Fruit fly (Drosophila melanogaster) whole organism, embryonic: Measurements from ENCODE around the gene dhd.

ENCODE experiments used
- CG10366 ChIP-seq: fragments of 200-800 bp; sonication (Bioruptor generic); IDR thresholded peaks from 2 replicates; pipeline ENCODE4 v1.3.6; 2022; ENCODE audit warnings: missing biosample characterization, missing genetic modification characterization
- CG10431 ChIP-seq: fragments of 200-800 bp; sonication (Bioruptor generic); optimal IDR thresholded peaks from 3 replicates; lab custom pipeline; 2018; ENCODE audit warnings: missing biosample characterization, mild to moderate bottlenecking, missing genetic modification characterization
- CG12071 ChIP-seq: fragments of 200-800 bp; sonication (Bioruptor generic); optimal IDR thresholded peaks from 3 replicates; lab custom pipeline; 2018; ENCODE audit warnings: missing biosample characterization, mild to moderate bottlenecking, missing genetic modification characterization
- CG17186 ChIP-seq: fragments of 200-800 bp; sonication (Bioruptor generic); optimal IDR thresholded peaks from 3 replicates; lab custom pipeline; 2017; ENCODE audit warnings: missing biosample characterization, missing genetic modification reagents, missing genetic modification characterization
- CG17568 ChIP-seq: fragments of 200-800 bp; sonication (Bioruptor generic); optimal IDR thresholded peaks from 2 replicates; lab custom pipeline; 2018; ENCODE audit warnings: missing biosample characterization, mild to moderate bottlenecking, missing genetic modification characterization, moderate library complexity
- CG1792 ChIP-seq: fragments of 200-800 bp; sonication (Bioruptor generic); optimal IDR thresholded peaks from 2 replicates; lab custom pipeline; 2016; ENCODE audit warnings: missing biosample characterization, missing genetic modification characterization
- CG2116 ChIP-seq: fragments of 200-800 bp; sonication (Bioruptor generic); optimal IDR thresholded peaks from 3 replicates; lab custom pipeline; 2018; ENCODE audit warnings: missing biosample characterization, mild to moderate bottlenecking, missing genetic modification characterization
- CG2120 ChIP-seq: fragments of 200-800 bp; sonication (Bioruptor generic); optimal IDR thresholded peaks from 3 replicates; lab custom pipeline; 2016; ENCODE audit warnings: missing biosample characterization, missing genetic modification characterization
- CG31365 ChIP-seq: fragments of 200-800 bp; sonication (Bioruptor generic); optimal IDR thresholded peaks from 2 replicates; lab custom pipeline; 2018; ENCODE audit warnings: missing biosample characterization, mild to moderate bottlenecking, missing genetic modification characterization
- CG3995 ChIP-seq: fragments of 200-800 bp; sonication (Bioruptor generic); optimal IDR thresholded peaks from 3 replicates; lab custom pipeline; 2016; ENCODE audit warnings: missing biosample characterization, missing genetic modification characterization
- CG5245 ChIP-seq: fragments of 200-800 bp; sonication (Bioruptor generic); optimal IDR thresholded peaks from 3 replicates; lab custom pipeline; 2016; ENCODE audit warnings: missing biosample characterization, missing genetic modification characterization
- CG6175 ChIP-seq: fragments of 200-800 bp; sonication (Bioruptor generic); IDR thresholded peaks from 3 replicates; pipeline ENCODE4 v1.3.6; 2022; ENCODE audit warnings: missing biosample characterization, missing genetic modification characterization
- CG7271 ChIP-seq: fragments of 200-800 bp; sonication (Bioruptor generic); optimal IDR thresholded peaks from 2 replicates; lab custom pipeline; 2018; ENCODE audit warnings: missing biosample characterization, mild to moderate bottlenecking, missing genetic modification characterization, moderate library complexity
- CG8765 ChIP-seq: fragments of 200-800 bp; sonication (Bioruptor generic); IDR thresholded peaks from 2 replicates; pipeline ENCODE4 v1.3.6; 2022; ENCODE audit warnings: missing biosample characterization, missing genetic modification characterization
- CkIIα-i1 ChIP-seq: fragments of 200-800 bp; sonication (Bioruptor generic); IDR thresholded peaks from 2 replicates; pipeline ENCODE4 v1.3.6; 2022; ENCODE audit warnings: missing biosample characterization, missing genetic modification characterization
- D ChIP-seq, 2 experiments: fragments of 200-800 bp in 1 of 2; fragments of >200 bp in 1 of 2; sonication (Bioruptor generic) in 1 of 2; optimal IDR thresholded peaks; 2 replicates in 1 of 2; 3 replicates in 1 of 2; lab custom pipeline; 2017; ENCODE audit warnings: mild to moderate bottlenecking in 1 of 2, missing biosample characterization in 1 of 2, missing genetic modification characterization in 1 of 2, missing genetic modification reagents in 1 of 2
- Dll ChIP-seq: fragments of 200-800 bp; sonication (Bioruptor generic); IDR thresholded peaks from 4 replicates; pipeline ENCODE4 v1.3.6; 2022; ENCODE audit warnings: missing biosample characterization, missing genetic modification characterization; ENCODE audit not compliant: partially characterized antibody
- Drgx ChIP-seq: fragments of 200-800 bp; sonication (Bioruptor generic); IDR thresholded peaks from 2 replicates; pipeline ENCODE4 v1.3.6; 2022; ENCODE audit warnings: missing biosample characterization, missing genetic modification characterization
- Ets65A ChIP-seq: fragments of 200-800 bp; sonication (Bioruptor generic); peaks from one replicate; lab custom pipeline; 2016; ENCODE audit warnings: missing biosample characterization, missing genetic modification characterization
- Ets97D ChIP-seq: fragments of 200-800 bp; sonication (Bioruptor generic); optimal IDR thresholded peaks from 3 replicates; lab custom pipeline; 2016; ENCODE audit warnings: missing biosample characterization, missing genetic modification characterization
- Hand ChIP-seq: fragments of 200-800 bp; sonication (Bioruptor generic); optimal IDR thresholded peaks from 2 replicates; lab custom pipeline; 2017; ENCODE audit warnings: mild to moderate bottlenecking, missing biosample characterization, missing genetic modification reagents, missing genetic modification characterization
- MESR4 ChIP-seq: fragments of 200-800 bp; sonication (Bioruptor generic); optimal IDR thresholded peaks from 2 replicates; lab custom pipeline; 2018; ENCODE audit warnings: missing biosample characterization, mild to moderate bottlenecking, missing genetic modification characterization, moderate library complexity
- Scr ChIP-seq: fragments of 200-800 bp; sonication (Bioruptor generic); IDR thresholded peaks from 2 replicates; pipeline ENCODE4 v1.3.6; 2022; ENCODE audit warnings: missing biosample characterization, missing genetic modification characterization; ENCODE audit not compliant: partially characterized antibody
- Stat92E ChIP-seq, 3 experiments: fragments of >200 bp in 2 of 3; fragments of 200-800 bp in 1 of 3; sonication (Bioruptor generic) in 1 of 3; optimal IDR thresholded peaks; 2 replicates each; lab custom pipeline; 2017 to 2019; ENCODE audit warnings: missing biosample characterization in 3 of 3, missing genetic modification characterization in 3 of 3, mild to moderate bottlenecking in 1 of 3, moderate library complexity in 1 of 3
- ac ChIP-seq: fragments of 200-800 bp; sonication (Bioruptor generic); optimal IDR thresholded peaks from 3 replicates; lab custom pipeline; 2017; ENCODE audit warnings: missing biosample characterization, mild to moderate bottlenecking, missing genetic modification characterization
- ash1 ChIP-seq: fragments of 200-800 bp; sonication (Bioruptor generic); optimal IDR thresholded peaks from 2 replicates; lab custom pipeline; 2018; ENCODE audit warnings: missing biosample characterization, mild to moderate bottlenecking, missing genetic modification characterization
- corto ChIP-seq: fragments of 200-800 bp; sonication (Bioruptor generic); optimal IDR thresholded peaks from 2 replicates; lab custom pipeline; 2016; ENCODE audit warnings: missing biosample characterization, mild to moderate bottlenecking, missing genetic modification characterization, moderate library complexity
- crp ChIP-seq, 2 experiments: fragments of 200-800 bp; sonication (Bioruptor generic); optimal IDR thresholded peaks; 2 replicates in 1 of 2; 3 replicates in 1 of 2; lab custom pipeline; 2017; ENCODE audit warnings: missing biosample characterization in 2 of 2, missing genetic modification characterization in 2 of 2, mild to moderate bottlenecking in 1 of 2, moderate library complexity in 1 of 2
- cwo ChIP-seq: fragments of 200-800 bp; sonication (Bioruptor generic); optimal IDR thresholded peaks from 3 replicates; lab custom pipeline; 2017; ENCODE audit warnings: missing biosample characterization, missing genetic modification characterization, mild to moderate bottlenecking, moderate library complexity, missing genetic modification reagents
- dan ChIP-seq: fragments of 200-800 bp; sonication (Bioruptor generic); IDR thresholded peaks from 2 replicates; pipeline ENCODE4 v1.3.6; 2022; ENCODE audit warnings: missing biosample characterization, missing genetic modification characterization
- fd64A ChIP-seq: fragments of 200-800 bp; sonication (Bioruptor generic); optimal IDR thresholded peaks from 3 replicates; lab custom pipeline; 2018; ENCODE audit warnings: missing biosample characterization, mild to moderate bottlenecking, missing genetic modification characterization
- fd96Cb ChIP-seq: fragments of 200-800 bp; sonication (Bioruptor generic); optimal IDR thresholded peaks from 2 replicates; lab custom pipeline; 2018; ENCODE audit warnings: missing biosample characterization, mild to moderate bottlenecking, missing genetic modification characterization, moderate library complexity
- ftz-f1 ChIP-seq: fragments of 200-800 bp; sonication (Bioruptor generic); optimal IDR thresholded peaks from 2 replicates; lab custom pipeline; 2016; ENCODE audit warnings: missing biosample characterization, missing genetic modification characterization
- hkb ChIP-seq, 2 experiments: fragments of 200-800 bp in 1 of 2; fragments of >200 bp in 1 of 2; sonication (Bioruptor generic) in 1 of 2; IDR thresholded peaks in 1 of 2; optimal IDR thresholded peaks in 1 of 2; 2 replicates each; pipeline versions ENCODE4 v1.3.6 to Lab custom; 2017 to 2022; ENCODE audit warnings: missing biosample characterization in 1 of 2, missing genetic modification characterization in 1 of 2
- inv ChIP-seq: fragments of 200-800 bp; sonication (Bioruptor generic); IDR thresholded peaks from 2 replicates; pipeline ENCODE4 v1.3.6; 2022; ENCODE audit warnings: missing biosample characterization, missing genetic modification characterization; ENCODE audit not compliant: partially characterized antibody
- jing ChIP-seq: fragments of 200-800 bp; sonication (Bioruptor generic); optimal IDR thresholded peaks from 2 replicates; lab custom pipeline; 2018; ENCODE audit warnings: missing biosample characterization, mild to moderate bottlenecking, missing genetic modification characterization
- jumu ChIP-seq: fragments of 200-800 bp; sonication (Bioruptor generic); optimal IDR thresholded peaks from 3 replicates; lab custom pipeline; 2016; ENCODE audit warnings: missing biosample characterization, missing genetic modification characterization
- mam ChIP-seq: fragments of 200-800 bp; sonication (Bioruptor generic); optimal IDR thresholded peaks from 3 replicates; lab custom pipeline; 2016; ENCODE audit warnings: missing biosample characterization, missing genetic modification characterization
- otp ChIP-seq: fragments of 200-800 bp; sonication (Bioruptor generic); IDR thresholded peaks from 3 replicates; pipeline ENCODE4, ENCODE4 v1.3.6; 2022; ENCODE audit warnings: missing biosample characterization, missing genetic modification characterization
- pan ChIP-seq, 4 experiments: fragments of >200 bp in 3 of 4; fragments of 200-800 bp in 1 of 4; sonication (Bioruptor generic) in 1 of 4; optimal IDR thresholded peaks in 3 of 4; IDR thresholded peaks in 1 of 4; 2 replicates each; pipeline versions ENCODE4 v1.3.6 to Lab custom; 2017 to 2022; ENCODE audit warnings: missing biosample characterization in 2 of 4, missing genetic modification characterization in 2 of 4, mixed read lengths in 1 of 4
- phol ChIP-seq: fragments of 200-800 bp; sonication (Bioruptor generic); optimal IDR thresholded peaks from 3 replicates; lab custom pipeline; 2018; ENCODE audit warnings: missing biosample characterization, mild to moderate bottlenecking, missing genetic modification characterization, moderate library complexity
- pzg ChIP-seq: fragments of 200-800 bp; sonication (Bioruptor generic); optimal IDR thresholded peaks from 3 replicates; lab custom pipeline; 2018; ENCODE audit warnings: missing biosample characterization, mild to moderate bottlenecking, missing genetic modification characterization, moderate library complexity
- sc ChIP-seq, 3 experiments: fragments of >200 bp in 2 of 3; fragments of 200-800 bp in 1 of 3; sonication (Bioruptor generic) in 1 of 3; optimal IDR thresholded peaks; 2 replicates in 2 of 3; 3 replicates in 1 of 3; lab custom pipeline; 2017; ENCODE audit warnings: mild to moderate bottlenecking in 1 of 3, missing biosample characterization in 1 of 3, missing genetic modification characterization in 1 of 3, missing genetic modification reagents in 1 of 3
- scrt ChIP-seq: fragments of 200-800 bp; sonication (Bioruptor generic); optimal IDR thresholded peaks from 2 replicates; lab custom pipeline; 2018; ENCODE audit warnings: missing biosample characterization, mild to moderate bottlenecking, missing genetic modification characterization, moderate library complexity
- toy ChIP-seq: fragments of 200-800 bp; sonication (Bioruptor generic); IDR thresholded peaks from 2 replicates; pipeline ENCODE4 v1.3.6; 2022; ENCODE audit warnings: missing biosample characterization, missing genetic modification characterization
- ttk ChIP-seq: fragments of 200-800 bp; sonication (Bioruptor generic); IDR thresholded peaks from 2 replicates; pipeline ENCODE4 v2.1.2; 2022; ENCODE audit warnings: missing biosample characterization, missing genetic modification characterization
- zfh2 ChIP-seq: fragments of 200-800 bp; sonication (Bioruptor generic); optimal IDR thresholded peaks from 2 replicates; lab custom pipeline; 2016; ENCODE audit warnings: missing biosample characterization, missing genetic modification characterization

dhd gene

dm6 chrX:5329266-5329898 is 17.4 kb downstream of the dhd start, which contains the start of the genes CG3309 and XRCC1 (continued):
- TF ChIP-seq cwo (GFP tag; lab: Kevin White, UChicago) (no peak), jing (GFP tag; lab: Kevin White, UChicago) (no peak), Drgx (0 out of 2 replicates have a peak, but pooled peaks have one; percentile 36), CG6175 (no peak), Ets97D (no peak), fd96Cb (tag; lab: Kevin White, UChicago) (peak; percentile 23), fd64A (no peak), ftz-f1 (no peak), CG2116 (peak; percentile 24), CG1792 (GFP tag; lab: Kevin White, UChicago) (no peak), otp (no peak), CG7271 (no peak), CG3995 (GFP tag; lab: Kevin White, UChicago) (peak; percentile 99), Ets65A (peak; percentile 87), CG10431 (no peak), CG17568 (GFP tag; lab: Kevin White, UChicago) (no peak), CG10366 (GFP tag; lab: Robert Waterston, UW) (peak; percentile 57), CG5245 (GFP tag; lab: Kevin White, UChicago) (no peak), jumu (no peak), Scr (peak; percentile 94), toy (GFP tag; lab: Robert Waterston, UW) (no peak), corto (no peak), ac (GFP tag; lab: Kevin White, UChicago) (no peak), dan (GFP tag; lab: Robert Waterston, UW) (no peak), sc (optimal IDR thresholded peaks at IDR 0.05; lab: Kevin White, UChicago) (no peak), sc (GFP tag; optimal IDR thresholded peaks at IDR 0.05; lab: Kevin White, UChicago) (no peak), ttk (GFP tag; lab: Robert Waterston, UW) (peak; percentile 64; the same call in 1 of the 2 replicates), CG31365 (tag; lab: Kevin White, UChicago) (no peak), crp (GFP tag; optimal IDR thresholded peaks at IDR 0.05; lab: Kevin White, UChicago) (no peak), pzg (GFP tag; lab: Kevin White, UChicago) (peak; percentile 25), MESR4 (no peak), mam (GFP tag; lab: Kevin White, UChicago) (peak; percentile 2), ash1 (GFP tag; lab: Kevin White, UChicago) (no peak), Hand (GFP tag; lab: Kevin White, UChicago) (no peak), CG2120 (GFP tag; lab: Kevin White, UChicago) (peak; percentile 47), CG17186 (GFP tag; lab: Kevin White, UChicago) (no peak), hkb (optimal IDR thresholded peaks at IDR 0.05; lab: Kevin White, UChicago) (no peak), hkb (GFP tag; IDR thresholded peaks at IDR 0.05; lab: Robert Waterston, UW) (peak; percentile 46; the same call in 1 of the 2 replicates), inv (GFP tag; lab: Robert Waterston, UW) (peak; percentile 86), Stat92E (GFP tag; optimal IDR thresholded peaks at IDR 0.05; lab: Kevin White, UChicago) (no peak), Dll (GFP tag; lab: Robert Waterston, UW) (peak; percentile 92), zfh2 (no peak), CkIIα-i1 (GFP tag; lab: Robert Waterston, UW) (no peak), CG8765 (GFP tag; lab: Robert Waterston, UW) (peak; percentile 51), pan (optimal IDR thresholded peaks at IDR 0.05; lab: Kevin White, UChicago) (no peak), pan (GFP tag; optimal IDR thresholded peaks at IDR 0.05 in 1 of 2, IDR thresholded peaks at IDR 0.05 in 1 of 2) (peak in 1 of 2 experiments; percentile 57), D (optimal IDR thresholded peaks at IDR 0.05; lab: Kevin White, UChicago) (no peak), D (GFP tag; optimal IDR thresholded peaks at IDR 0.05; lab: Kevin White, UChicago) (peak; percentile 8), phol (peak; percentile 61), CG12071 (GFP tag; lab: Kevin White, UChicago) (no peak), scrt (GFP tag; lab: Kevin White, UChicago) (no peak)
